Worm (Caenorhabditis elegans) whole organism, L1 larva: ENCODE data around the gene F35H12.6.

ENCODE experiments used
- efl-3 ChIP-seq: fragments of 200-800 bp; sonication (Bioruptor generic); optimal IDR thresholded peaks from 2 replicates; lab custom pipeline; 2018; ENCODE audit warnings: mild to moderate bottlenecking, missing genetic modification characterization, missing compliant biosample characterization
- egl-27 ChIP-seq, 2 experiments: fragments of 150-350 bp in 1 of 2; sonication (generic microtip); optimal IDR thresholded peaks; 3 replicates each; lab custom pipeline; 2017 to 2018; ENCODE audit warnings: missing biosample characterization in 2 of 2, missing genetic modification characterization in 2 of 2, missing genetic modification reagents in 2 of 2
- lin-13 ChIP-seq: fragments of 150-350 bp; optimal IDR thresholded peaks from 2 replicates; lab custom pipeline; 2014; ENCODE audit warnings: missing biosample characterization, missing genetic modification reagents, missing genetic modification characterization
- lin-39 ChIP-seq: fragments of 150-350 bp; optimal IDR thresholded peaks from 2 replicates; lab custom pipeline; 2014; ENCODE audit warnings: missing biosample characterization, missing genetic modification reagents, missing genetic modification characterization
- nhr-11 ChIP-seq: fragments of 150-350 bp; optimal IDR thresholded peaks from 2 replicates; lab custom pipeline; 2014; ENCODE audit warnings: missing biosample characterization, missing genetic modification characterization
- nhr-76 ChIP-seq: sonication (generic microtip); optimal IDR thresholded peaks from 2 replicates; lab custom pipeline; 2017; ENCODE audit warnings: missing biosample characterization, missing genetic modification characterization
- nhr-77 ChIP-seq: fragments of 150-350 bp; optimal IDR thresholded peaks from 2 replicates; lab custom pipeline; 2014; ENCODE audit warnings: missing biosample characterization, missing genetic modification characterization
- snpc-4 ChIP-seq: fragments of 150-350 bp; optimal IDR thresholded peaks from 2 replicates; lab custom pipeline; 2014; ENCODE audit warnings: missing biosample characterization, missing genetic modification characterization
- swsn-7 ChIP-seq: sonication (generic microtip); optimal IDR thresholded peaks from 2 replicates; lab custom pipeline; 2016; ENCODE audit warnings: missing genetic modification characterization, missing compliant biosample characterization
- unc-86 ChIP-seq: sonication (generic microtip); optimal IDR thresholded peaks from 2 replicates; lab custom pipeline; 2016; ENCODE audit warnings: missing genetic modification characterization, missing compliant biosample characterization

DNA sequence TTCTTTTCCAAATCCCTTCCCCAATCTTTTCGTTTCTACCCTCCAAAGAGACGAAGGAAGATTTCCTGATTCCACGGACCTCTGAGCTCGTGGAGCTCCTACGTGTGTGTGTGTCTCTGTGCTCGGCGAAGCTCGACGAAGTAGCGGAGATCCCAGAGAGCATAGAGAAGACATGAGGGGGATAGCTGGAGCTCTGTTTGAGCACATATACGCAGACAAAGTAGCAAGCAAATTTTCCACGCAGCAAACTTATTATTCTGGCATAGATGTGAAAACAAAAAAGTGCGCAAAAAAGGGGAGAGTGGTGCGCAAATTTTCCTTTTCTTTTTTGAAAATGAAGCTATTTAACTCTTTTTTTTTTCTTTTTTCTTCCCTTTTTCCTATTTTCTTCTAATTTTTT, 19.8 kb downstream of the F35H12.6 start:
- TF ChIP-seq lin-39 (tag; lab: Kevin White, UChicago) (no peak), snpc-4 (tag; lab: Kevin White, UChicago) (no peak), nhr-77 (tag; lab: Kevin White, UChicago) (no peak), lin-13 (GFP tag; lab: Kevin White, UChicago) (no peak), egl-27 (tag; optimal IDR thresholded peaks at IDR 0.05; lab: Kevin White, UChicago) (no peak), efl-3 (no peak), unc-86 (tag; lab: Kevin White, UChicago) (peak; percentile 37), nhr-11 (tag; lab: Kevin White, UChicago) (no peak), swsn-7 (peak; percentile 30), nhr-76 (tag; lab: Kevin White, UChicago) (no peak)
